Fruit fly (Drosophila melanogaster): Measurements from ENCODE around the gene Lar.

The Lar gene

dm6 chr2L:19758511-19759128 is 172.2 kb downstream of the Lar start, which contains the start of the genes CG10628 and Dus3 (continued):
- peak; percentile 82 for TF ChIP-seq CG11294 (GFP tag; IDR thresholded peaks at IDR 0.05)
- peak; percentile 93 for TF ChIP-seq Hr39 (GFP tag; optimal IDR thresholded peaks at IDR 0.05)
- no peak for TF ChIP-seq pdm3 (GFP tag; optimal IDR thresholded peaks at IDR 0.05)
- TF ChIP-seq CG8319 (GFP tag; optimal IDR thresholded peaks at IDR 0.05) = peak; percentile 78
- peak; percentile 87 for TF ChIP-seq achi (GFP tag; optimal IDR thresholded peaks at IDR 0.05)
- TF ChIP-seq topi (GFP tag; optimal IDR thresholded peaks at IDR 0.05) = peak; percentile 87
- peak; percentile 15 for TF ChIP-seq CG9139 (GFP tag; optimal IDR thresholded peaks at IDR 0.05)
- TF ChIP-seq CG1621 (tag; optimal IDR thresholded peaks at IDR 0.05) = peak; percentile 81
- TF ChIP-seq CG15336 (GFP tag; IDR thresholded peaks at IDR 0.05) = peak; percentile 85
- TF ChIP-seq lz (GFP tag; optimal IDR thresholded peaks at IDR 0.05) = peak; percentile 93
- peak; percentile 71 for TF ChIP-seq CG6808 (GFP tag; optimal IDR thresholded peaks at IDR 0.05)
- TF ChIP-seq CG6276 (GFP tag; optimal IDR thresholded peaks at IDR 0.05) = peak; percentile 58
- TF ChIP-seq CG3919 (GFP tag; optimal IDR thresholded peaks at IDR 0.05) = peak; percentile 87
- peak; percentile 92 for TF ChIP-seq CG6163 (GFP tag; IDR thresholded peaks at IDR 0.05)
- peak; percentile 91 for TF ChIP-seq svp (GFP tag)
- TF ChIP-seq CG16779 (tag; optimal IDR thresholded peaks at IDR 0.05) = peak; percentile 59
- peak; percentile 92 for TF ChIP-seq Eip78C (GFP tag)
- peak; percentile 62 for TF ChIP-seq Eip93F (GFP tag; optimal IDR thresholded peaks at IDR 0.05)
- peak; percentile 93 for TF ChIP-seq eg (GFP tag; IDR thresholded peaks at IDR 0.05)
- TF ChIP-seq net (GFP tag; optimal IDR thresholded peaks at IDR 0.05) = peak; percentile 85

- TF ChIP-seq svp (GFP tag) (peak; percentile 91), Eip78C (GFP tag) (peak; percentile 27), CG32006 (GFP tag; optimal IDR thresholded peaks at IDR 0.05) (no peak), cyc (GFP tag; optimal IDR thresholded peaks at IDR 0.05) (no peak)
These were observed 177.0 kb downstream of the Lar start for dm6 chr2L:19763446-19763772.

- TF ChIP-seq CG8632 (GFP tag; optimal IDR thresholded peaks at IDR 0.05) = peak; percentile 80
- TF ChIP-seq fd85E (GFP tag; optimal IDR thresholded peaks at IDR 0.05) = peak; percentile 12
- peak; percentile 30 for TF ChIP-seq CG9139 (GFP tag; optimal IDR thresholded peaks at IDR 0.05)
- TF ChIP-seq CG6792 (GFP tag; optimal IDR thresholded peaks at IDR 0.05) = peak; percentile 69
- peak; percentile 50 for TF ChIP-seq Hr39 (GFP tag; optimal IDR thresholded peaks at IDR 0.05)
- TF ChIP-seq Met (GFP tag; optimal IDR thresholded peaks at IDR 0.05) = peak; percentile 56
- peak; percentile 54 for TF ChIP-seq lz (GFP tag; optimal IDR thresholded peaks at IDR 0.05)
- TF ChIP-seq spab (GFP tag; optimal IDR thresholded peaks at IDR 0.05) = peak; percentile 74
- TF ChIP-seq CG3032 (tag; optimal IDR thresholded peaks at IDR 0.05) = peak; percentile 77
- peak; percentile 39; the same call in 1 of the 2 replicates for TF ChIP-seq CG15336 (GFP tag; IDR thresholded peaks at IDR 0.05)
- TF ChIP-seq Sox14 (GFP tag; optimal IDR thresholded peaks at IDR 0.05) = peak; percentile 8
- peak; percentile 77 for TF ChIP-seq fd59A (GFP tag; optimal IDR thresholded peaks at IDR 0.05)
- peak; percentile 62 for TF ChIP-seq eg (GFP tag; IDR thresholded peaks at IDR 0.05)
- TF ChIP-seq Eip78C (GFP tag) = peak; percentile 87
- peak; percentile 66 for TF ChIP-seq OdsH (GFP tag; optimal IDR thresholded peaks at IDR 0.05)
- TF ChIP-seq CG31627 (GFP tag; optimal IDR thresholded peaks at IDR 0.05) = peak; percentile 60
- peak; percentile 52 for TF ChIP-seq CG11762 (GFP tag; optimal IDR thresholded peaks at IDR 0.05; ENCODE audit: insufficient read depth)
- peak; percentile 45 for TF ChIP-seq fkh (GFP tag; optimal IDR thresholded peaks at IDR 0.05)
- TF ChIP-seq vri (GFP tag; optimal IDR thresholded peaks at IDR 0.05) = peak; percentile 32
- TF ChIP-seq CG1621 (tag; optimal IDR thresholded peaks at IDR 0.05) = no peak
- TF ChIP-seq CG6163 (GFP tag; IDR thresholded peaks at IDR 0.05) = peak; percentile 53
- TF ChIP-seq Ets96B (tag; optimal IDR thresholded peaks at IDR 0.05) = peak; percentile 73
- peak; percentile 76 for TF ChIP-seq esn (GFP tag; optimal IDR thresholded peaks at IDR 0.05)
- TF ChIP-seq CG32006 (GFP tag; optimal IDR thresholded peaks at IDR 0.05) = peak; percentile 91
- no peak for TF ChIP-seq CG11294 (GFP tag; IDR thresholded peaks at IDR 0.05)
- peak; percentile 41 for TF ChIP-seq CG7368 (GFP tag; optimal IDR thresholded peaks at IDR 0.05)
- TF ChIP-seq Hr38 (GFP tag; optimal IDR thresholded peaks at IDR 0.05) = no peak
- TF ChIP-seq CG34406 (GFP tag; optimal IDR thresholded peaks at IDR 0.05) = peak; percentile 86
- peak; percentile 47 for TF ChIP-seq Smox (GFP tag; optimal IDR thresholded peaks at IDR 0.05)
- TF ChIP-seq Hr4 (GFP tag; optimal IDR thresholded peaks at IDR 0.05) = peak; percentile 56
- TF ChIP-seq CG6854 (GFP tag; optimal IDR thresholded peaks at IDR 0.05) = no peak
- TF ChIP-seq topi (GFP tag; optimal IDR thresholded peaks at IDR 0.05) = peak; percentile 41
- TF ChIP-seq CG16779 (tag; optimal IDR thresholded peaks at IDR 0.05) = peak; percentile 42
- peak; percentile 80 for TF ChIP-seq achi (GFP tag; optimal IDR thresholded peaks at IDR 0.05)
- peak; percentile 50 for TF ChIP-seq CG8119 (GFP tag; IDR thresholded peaks at IDR 0.05)
- TF ChIP-seq cyc (GFP tag; optimal IDR thresholded peaks at IDR 0.05) = peak; percentile 57
- TF ChIP-seq net (GFP tag; optimal IDR thresholded peaks at IDR 0.05) = peak; percentile 76
These were observed 177.6 kb downstream of the Lar start, which contains the start of gene fbp for dm6 chr2L:19763773-19764580. TSS of gene fbp (minus strand) at chr2L:19764136.
